Fruit fly (Drosophila melanogaster) whole organism, embryonic: ENCODE data around the gene GlyRS.

Experiments
- CG10147 ChIP-seq: fragments of 200-800 bp; sonication (Bioruptor generic); optimal IDR thresholded peaks from 2 replicates; lab custom pipeline; 2019; ENCODE audit warnings: missing biosample characterization, mild to moderate bottlenecking, missing genetic modification characterization, moderate library complexity
- CG10543 ChIP-seq: fragments of 200-800 bp; sonication (Bioruptor generic); optimal IDR thresholded peaks from 3 replicates; lab custom pipeline; 2017; ENCODE audit warnings: missing biosample characterization, mild to moderate bottlenecking, missing genetic modification characterization, moderate library complexity
- CG11456 ChIP-seq: fragments of 200-800 bp; sonication (Bioruptor generic); IDR thresholded peaks from 3 replicates; pipeline ENCODE4 v1.3.6; 2022; ENCODE audit warnings: missing biosample characterization, missing genetic modification characterization
- CG12942 ChIP-seq: fragments of 200-800 bp; sonication (Bioruptor generic); optimal IDR thresholded peaks from 3 replicates; lab custom pipeline; 2016; ENCODE audit warnings: missing biosample characterization, missing genetic modification characterization
- CG13287 ChIP-seq: fragments of 200-800 bp; sonication (Bioruptor generic); IDR thresholded peaks from 2 replicates; pipeline ENCODE4 v1.3.6; 2022; ENCODE audit warnings: missing biosample characterization, missing genetic modification characterization; ENCODE audit not compliant: partially characterized antibody
- CG13424 ChIP-seq: fragments of 200-800 bp; sonication (Bioruptor generic); optimal IDR thresholded peaks from 2 replicates; lab custom pipeline; 2019; ENCODE audit warnings: missing biosample characterization, mild to moderate bottlenecking, missing genetic modification characterization, moderate library complexity
- CG14965 ChIP-seq: fragments of 200-800 bp; sonication (Bioruptor generic); optimal IDR thresholded peaks from 2 replicates; lab custom pipeline; 2016; ENCODE audit warnings: missing biosample characterization, missing genetic modification characterization, borderline replicate concordance
- CG16863 ChIP-seq: fragments of 200-800 bp; sonication (Bioruptor generic); optimal IDR thresholded peaks from 3 replicates; lab custom pipeline; 2016; ENCODE audit warnings: missing biosample characterization, missing genetic modification characterization
- CG18011 ChIP-seq: fragments of 200-800 bp; sonication (Bioruptor generic); optimal IDR thresholded peaks from 2 replicates; lab custom pipeline; 2017; ENCODE audit warnings: missing biosample characterization, missing genetic modification characterization, mild to moderate bottlenecking, moderate library complexity, missing genotype
- CG18262 ChIP-seq: fragments of 200-800 bp; optimal IDR thresholded peaks from 3 replicates; lab custom pipeline; 2019; ENCODE audit warnings: missing biosample characterization, mild to moderate bottlenecking, missing genetic modification characterization, moderate library complexity
- CG32772 ChIP-seq: fragments of 200-800 bp; sonication (Bioruptor generic); IDR thresholded peaks from 2 replicates; pipeline ENCODE4 v1.3.6; 2022; ENCODE audit warnings: missing biosample characterization, missing genetic modification characterization
- CG34224 ChIP-seq: fragments of 200-800 bp; sonication (Bioruptor generic); IDR thresholded peaks from 3 replicates; pipeline ENCODE4 v1.3.6; 2022; ENCODE audit warnings: missing biosample characterization, missing genetic modification characterization; ENCODE audit not compliant: partially characterized antibody
- CG5245 ChIP-seq: fragments of 200-800 bp; sonication (Bioruptor generic); optimal IDR thresholded peaks from 3 replicates; lab custom pipeline; 2016; ENCODE audit warnings: missing biosample characterization, missing genetic modification characterization
- CG7372 ChIP-seq: fragments of 200-800 bp; sonication (Bioruptor generic); IDR thresholded peaks from 2 replicates; pipeline ENCODE4 v1.3.6; 2022; ENCODE audit warnings: missing biosample characterization, missing genetic modification characterization
- CG7786 ChIP-seq: fragments of 200-800 bp; sonication (Bioruptor generic); optimal IDR thresholded peaks from 2 replicates; lab custom pipeline; 2016; ENCODE audit warnings: missing biosample characterization, missing genetic modification characterization
- Camta ChIP-seq: fragments of 200-800 bp; sonication (Bioruptor generic); optimal IDR thresholded peaks from 2 replicates; lab custom pipeline; 2016; ENCODE audit warnings: missing biosample characterization, missing genetic modification characterization
- Doc2 ChIP-seq: fragments of 200-800 bp; sonication (Bioruptor generic); IDR thresholded peaks from 2 replicates; pipeline ENCODE4 v1.3.6; 2022; ENCODE audit warnings: missing biosample characterization, missing genetic modification characterization
- H2.0 ChIP-seq: fragments of 200-800 bp; sonication (Bioruptor generic); IDR thresholded peaks from 2 replicates; pipeline ENCODE4 v1.3.6; 2022; ENCODE audit warnings: missing biosample characterization, missing genetic modification characterization
- HmgD ChIP-seq: fragments of 200-800 bp; sonication (Bioruptor generic); optimal IDR thresholded peaks from 3 replicates; lab custom pipeline; 2016; ENCODE audit warnings: missing biosample characterization, missing genetic modification characterization
- Hr51 ChIP-seq, 2 experiments: fragments of 200-800 bp; sonication (Bioruptor generic); optimal IDR thresholded peaks; 2 replicates in 1 of 2; 3 replicates in 1 of 2; lab custom pipeline; 2016 to 2018; ENCODE audit warnings: missing biosample characterization in 2 of 2, missing genetic modification characterization in 2 of 2, mild to moderate bottlenecking in 1 of 2, moderate library complexity in 1 of 2
- MBD-R2 ChIP-seq: fragments of 200-800 bp; sonication (Bioruptor generic); IDR thresholded peaks from 2 replicates; pipeline ENCODE4 v1.3.6; 2022; ENCODE audit warnings: missing biosample characterization, missing genetic modification characterization
- Myb ChIP-seq: fragments of 200-800 bp; sonication (Bioruptor generic); optimal IDR thresholded peaks from 2 replicates; lab custom pipeline; 2016; ENCODE audit warnings: missing biosample characterization, missing genetic modification characterization
- Stat92E ChIP-seq, 3 experiments: fragments of >200 bp in 2 of 3; fragments of 200-800 bp in 1 of 3; sonication (Bioruptor generic) in 1 of 3; optimal IDR thresholded peaks; 2 replicates each; lab custom pipeline; 2017 to 2019; ENCODE audit warnings: missing biosample characterization in 3 of 3, missing genetic modification characterization in 3 of 3, mild to moderate bottlenecking in 1 of 3, moderate library complexity in 1 of 3
- Xbp1 ChIP-seq: fragments of 200-800 bp; sonication (Bioruptor generic); optimal IDR thresholded peaks from 3 replicates; lab custom pipeline; 2016; ENCODE audit warnings: missing biosample characterization, mild to moderate bottlenecking, missing genetic modification characterization
- ac ChIP-seq: fragments of 200-800 bp; sonication (Bioruptor generic); optimal IDR thresholded peaks from 3 replicates; lab custom pipeline; 2017; ENCODE audit warnings: missing biosample characterization, mild to moderate bottlenecking, missing genetic modification characterization
- al ChIP-seq: fragments of 200-800 bp; sonication (Bioruptor generic); IDR thresholded peaks from 2 replicates; pipeline ENCODE4 v1.3.6; 2022; ENCODE audit warnings: missing biosample characterization, missing genetic modification characterization
- crp ChIP-seq, 2 experiments: fragments of 200-800 bp; sonication (Bioruptor generic); optimal IDR thresholded peaks; 2 replicates in 1 of 2; 3 replicates in 1 of 2; lab custom pipeline; 2017; ENCODE audit warnings: missing biosample characterization in 2 of 2, missing genetic modification characterization in 2 of 2, mild to moderate bottlenecking in 1 of 2, moderate library complexity in 1 of 2
- ewg ChIP-seq: fragments of 200-800 bp; sonication (Bioruptor generic); optimal IDR thresholded peaks from 3 replicates; lab custom pipeline; 2017; ENCODE audit warnings: mild to moderate bottlenecking, missing biosample characterization, missing genetic modification reagents, missing genetic modification characterization
- hb ChIP-seq: fragments of 200-800 bp; sonication (Bioruptor generic); IDR thresholded peaks from 3 replicates; pipeline ENCODE4 v1.3.6; 2022; ENCODE audit warnings: missing biosample characterization, missing genetic modification characterization; ENCODE audit not compliant: partially characterized antibody
- knrl ChIP-seq: fragments of 200-800 bp; sonication (Bioruptor generic); IDR thresholded peaks from 3 replicates; pipeline ENCODE4 v1.3.6; 2022; ENCODE audit warnings: missing biosample characterization, missing genetic modification characterization; ENCODE audit not compliant: partially characterized antibody
- lbe ChIP-seq: fragments of 200-800 bp; sonication (Bioruptor generic); optimal IDR thresholded peaks from 2 replicates; lab custom pipeline; 2016; ENCODE audit warnings: missing biosample characterization, mild to moderate bottlenecking, missing genetic modification characterization
- lilli ChIP-seq: fragments of 200-800 bp; sonication (Bioruptor generic); optimal IDR thresholded peaks from 3 replicates; lab custom pipeline; 2016; ENCODE audit warnings: missing biosample characterization, missing genetic modification characterization
- maf-S ChIP-seq: fragments of 200-800 bp; sonication (Bioruptor generic); optimal IDR thresholded peaks from 2 replicates; lab custom pipeline; 2016; ENCODE audit warnings: missing biosample characterization, missing genetic modification characterization
- mam ChIP-seq: fragments of 200-800 bp; sonication (Bioruptor generic); optimal IDR thresholded peaks from 3 replicates; lab custom pipeline; 2016; ENCODE audit warnings: missing biosample characterization, missing genetic modification characterization
- nmo ChIP-seq: fragments of 200-800 bp; sonication (Bioruptor generic); optimal IDR thresholded peaks from 2 replicates; lab custom pipeline; 2018; ENCODE audit warnings: missing biosample characterization, mild to moderate bottlenecking, missing genetic modification characterization, moderate library complexity
- org-1 ChIP-seq: fragments of 200-800 bp; sonication (Bioruptor generic); optimal IDR thresholded peaks from 2 replicates; lab custom pipeline; 2017; ENCODE audit warnings: missing biosample characterization, missing genetic modification characterization
- phol ChIP-seq: fragments of 200-800 bp; sonication (Bioruptor generic); optimal IDR thresholded peaks from 3 replicates; lab custom pipeline; 2018; ENCODE audit warnings: missing biosample characterization, mild to moderate bottlenecking, missing genetic modification characterization, moderate library complexity
- pita ChIP-seq: fragments of 200-800 bp; sonication (Bioruptor generic); optimal IDR thresholded peaks from 2 replicates; lab custom pipeline; 2017; ENCODE audit warnings: missing biosample characterization, mild to moderate bottlenecking, missing genetic modification characterization
- ranshi ChIP-seq: fragments of 200-800 bp; sonication (Bioruptor generic); IDR thresholded peaks from 2 replicates; pipeline ENCODE4 v1.3.6; 2022; ENCODE audit warnings: missing biosample characterization, missing genetic modification characterization
- rib ChIP-seq: fragments of 200-800 bp; sonication (Bioruptor generic); IDR thresholded peaks from 2 replicates; pipeline ENCODE4 v1.3.6; 2022; ENCODE audit warnings: missing biosample characterization, missing genetic modification characterization
- sens-2 ChIP-seq: fragments of 200-800 bp; sonication (Bioruptor generic); IDR thresholded peaks from 2 replicates; pipeline ENCODE4 v1.3.6; 2022; ENCODE audit warnings: missing biosample characterization, missing genetic modification characterization
- shn ChIP-seq: fragments of 200-800 bp; sonication (Bioruptor generic); optimal IDR thresholded peaks from 3 replicates; lab custom pipeline; 2016; ENCODE audit warnings: missing biosample characterization, missing genetic modification characterization
- slbo ChIP-seq: fragments of 200-800 bp; sonication (Bioruptor generic); IDR thresholded peaks from 2 replicates; pipeline ENCODE4 v1.3.6; 2022; ENCODE audit warnings: missing biosample characterization, missing genetic modification characterization
- ssp ChIP-seq: fragments of 200-800 bp; sonication (Bioruptor generic); IDR thresholded peaks from 2 replicates; pipeline ENCODE4 v1.3.6; 2022; ENCODE audit warnings: missing biosample characterization, missing genetic modification characterization
- tin ChIP-seq: fragments of 200-800 bp; sonication (Bioruptor generic); optimal IDR thresholded peaks from 3 replicates; lab custom pipeline; 2016; ENCODE audit warnings: missing biosample characterization, missing genetic modification characterization
- tio ChIP-seq: fragments of 200-800 bp; sonication (Bioruptor generic); optimal IDR thresholded peaks from 2 replicates; lab custom pipeline; 2017; ENCODE audit warnings: missing biosample characterization, missing genetic modification characterization, inconsistent platforms
- unpg ChIP-seq: fragments of 200-800 bp; sonication (Bioruptor generic); optimal IDR thresholded peaks from 3 replicates; lab custom pipeline; 2018; ENCODE audit warnings: missing biosample characterization, mild to moderate bottlenecking, missing genetic modification characterization, moderate library complexity
- zfh2 ChIP-seq: fragments of 200-800 bp; sonication (Bioruptor generic); optimal IDR thresholded peaks from 2 replicates; lab custom pipeline; 2016; ENCODE audit warnings: missing biosample characterization, missing genetic modification characterization

Gene GlyRS

DNA sequence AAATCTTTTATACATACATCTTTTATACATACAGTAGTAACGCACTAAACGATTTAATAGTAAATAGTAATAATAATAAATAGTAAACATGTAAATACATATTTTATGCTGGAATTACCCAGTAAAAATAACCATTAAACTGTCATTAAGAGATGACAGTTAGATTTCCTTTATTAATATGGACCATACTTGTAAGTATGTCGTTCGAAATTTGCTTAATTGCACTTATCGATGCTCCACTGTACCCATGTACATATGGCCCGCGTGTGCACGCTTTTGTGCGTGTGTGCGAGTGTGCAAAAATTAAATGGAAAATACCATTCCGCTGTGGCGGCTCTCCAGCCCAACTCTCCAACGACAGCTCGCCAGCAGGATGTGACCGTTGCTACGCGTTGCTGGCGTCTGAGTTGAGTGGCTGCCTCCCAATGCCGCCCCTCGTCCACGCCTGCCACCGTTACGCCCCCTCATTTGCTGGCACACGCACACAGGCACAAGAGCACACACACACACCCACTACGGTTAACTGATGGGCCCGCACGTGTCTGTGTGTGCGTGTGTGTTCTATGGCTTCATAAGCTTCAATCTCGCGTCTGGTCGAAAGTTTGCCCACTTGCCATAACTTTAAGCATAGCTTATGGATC, 7.8 kb downstream of the GlyRS start (continued):
- TF ChIP-seq HmgD (GFP tag; lab: Kevin White, UChicago) (no peak), lbe (GFP tag; lab: Kevin White, UChicago) (no peak), Camta (GFP tag; lab: Kevin White, UChicago) (no peak), H2.0 (GFP tag; lab: Robert Waterston, UW) (no peak), Stat92E (GFP tag; optimal IDR thresholded peaks at IDR 0.05; lab: Kevin White, UChicago) (no peak), CG34224 (no peak), CG12942 (GFP tag; lab: Kevin White, UChicago) (no peak), org-1 (GFP tag; lab: Kevin White, UChicago) (no peak), al (GFP tag; lab: Robert Waterston, UW) (no peak), ewg (GFP tag; lab: Kevin White, UChicago) (no peak), CG10147 (GFP tag; lab: Kevin White, UChicago) (no peak), CG11456 (no peak), lilli (GFP tag; lab: Kevin White, UChicago) (no peak), Doc2 (GFP tag; lab: Robert Waterston, UW) (no peak), CG32772 (0 out of 2 replicates have a peak, but pooled peaks have one; percentile 23), CG18011 (GFP tag; lab: Kevin White, UChicago) (no peak), CG7786 (GFP tag; lab: Kevin White, UChicago) (no peak), rib (GFP tag; lab: Robert Waterston, UW) (no peak), CG18262 (tag; lab: Kevin White, UChicago) (no peak), mam (GFP tag; lab: Kevin White, UChicago) (no peak), pita (GFP tag; lab: Kevin White, UChicago) (no peak), unpg (GFP tag; lab: Kevin White, UChicago) (peak; percentile 20), Xbp1 (GFP tag; lab: Kevin White, UChicago) (peak; percentile 9), CG7372 (GFP tag; lab: Robert Waterston, UW) (no peak), crp (GFP tag; optimal IDR thresholded peaks at IDR 0.05; lab: Kevin White, UChicago) (no peak), ac (GFP tag; lab: Kevin White, UChicago) (no peak), tio (no peak), CG16863 (GFP tag; lab: Kevin White, UChicago) (no peak), CG14965 (GFP tag; lab: Kevin White, UChicago) (no peak), maf-S (GFP tag; lab: Kevin White, UChicago) (no peak), phol (tag; lab: Kevin White, UChicago) (no peak), zfh2 (GFP tag; lab: Kevin White, UChicago) (no peak), CG5245 (no peak), CG13424 (tag; lab: Kevin White, UChicago) (peak; percentile 16), ssp (no peak), knrl (no peak)

- TF ChIP-seq CG13287 (GFP tag; lab: Robert Waterston, UW) (peak; percentile 27; the same call in 1 of the 2 replicates), shn (peak; percentile 8), Myb (GFP tag; lab: Kevin White, UChicago) (no peak), slbo (GFP tag; lab: Robert Waterston, UW) (0 out of 2 replicates have a peak, but pooled peaks have one; percentile 6), nmo (no peak), hb (GFP tag; lab: Robert Waterston, UW) (no peak), Hr51 (GFP tag; optimal IDR thresholded peaks at IDR 0.05; lab: Kevin White, UChicago) (peak in 1 of 2 experiments; percentile 18), CG10543 (GFP tag; lab: Kevin White, UChicago) (peak; percentile 28), sens-2 (GFP tag; lab: Robert Waterston, UW) (peak; percentile 43; the same call in 1 of the 2 replicates), tin (GFP tag; lab: Kevin White, UChicago) (no peak), MBD-R2 (GFP tag; lab: Robert Waterston, UW) (0 out of 2 replicates have a peak, but pooled peaks have one; percentile 18), ranshi (GFP tag; lab: Robert Waterston, UW) (peak; percentile 16; the same call in 1 of the 2 replicates), HmgD (GFP tag; lab: Kevin White, UChicago) (no peak)
These were observed 9.3 kb downstream of the GlyRS start for dm6 chr3L:15103988-15104848.
